Fruit fly (Drosophila melanogaster): ENCODE measurements around the gene Ms.

Gene Ms

dm6 chr3R:24319083-24319381, 22.3 kb upstream of the Ms start:
- TF ChIP-seq CG6854 (GFP tag; optimal IDR thresholded peaks at IDR 0.05) (no peak), Hr4 (GFP tag; optimal IDR thresholded peaks at IDR 0.05) (no peak), CG6163 (GFP tag; IDR thresholded peaks at IDR 0.05) (no peak), CG6808 (GFP tag; optimal IDR thresholded peaks at IDR 0.05) (no peak), svp (GFP tag) (no peak), cyc (GFP tag; optimal IDR thresholded peaks at IDR 0.05) (no peak), Sox14 (GFP tag; optimal IDR thresholded peaks at IDR 0.05) (no peak), CG15336 (GFP tag; IDR thresholded peaks at IDR 0.05) (no peak), lz (GFP tag; optimal IDR thresholded peaks at IDR 0.05) (no peak), fd85E (GFP tag; optimal IDR thresholded peaks at IDR 0.05) (no peak), CG8632 (GFP tag; optimal IDR thresholded peaks at IDR 0.05) (no peak), spab (GFP tag; optimal IDR thresholded peaks at IDR 0.05) (no peak), CG11762 (GFP tag; optimal IDR thresholded peaks at IDR 0.05; ENCODE audit: insufficient read depth) (no peak), acj6 (GFP tag; optimal IDR thresholded peaks at IDR 0.05) (no peak), CG31627 (GFP tag; optimal IDR thresholded peaks at IDR 0.05) (no peak), CG11294 (GFP tag; IDR thresholded peaks at IDR 0.05) (no peak), Met (GFP tag; optimal IDR thresholded peaks at IDR 0.05) (no peak), achi (GFP tag; optimal IDR thresholded peaks at IDR 0.05) (no peak), CG34406 (GFP tag; optimal IDR thresholded peaks at IDR 0.05) (no peak)

dm6 chr3R:24319632-24320341, 21.6 kb upstream of the Ms start:
- TF ChIP-seq CG6163 (GFP tag; IDR thresholded peaks at IDR 0.05) (peak; percentile 31; the same call in 1 of the 3 replicates), cyc (GFP tag; optimal IDR thresholded peaks at IDR 0.05) (no peak), CG10631 (GFP tag; optimal IDR thresholded peaks at IDR 0.05) (no peak), CG6854 (GFP tag; optimal IDR thresholded peaks at IDR 0.05) (peak; percentile 7), CG34406 (GFP tag; optimal IDR thresholded peaks at IDR 0.05) (no peak), fd85E (GFP tag; optimal IDR thresholded peaks at IDR 0.05) (no peak), Met (GFP tag; optimal IDR thresholded peaks at IDR 0.05) (no peak), CG11762 (GFP tag; optimal IDR thresholded peaks at IDR 0.05; ENCODE audit: insufficient read depth) (no peak), Sox15 (GFP tag; optimal IDR thresholded peaks at IDR 0.05) (no peak), ss (GFP tag; optimal IDR thresholded peaks at IDR 0.05) (no peak), eg (GFP tag; IDR thresholded peaks at IDR 0.05) (0 out of 3 replicates have a peak, but pooled peaks have one; percentile 34), svp (GFP tag) (no peak), Hr4 (GFP tag; optimal IDR thresholded peaks at IDR 0.05) (no peak), Lpt (GFP tag; optimal IDR thresholded peaks at IDR 0.05) (no peak), vri (GFP tag; optimal IDR thresholded peaks at IDR 0.05) (peak; percentile 87), Eip78C (GFP tag) (no peak), CG4318 (GFP tag; optimal IDR thresholded peaks at IDR 0.05) (no peak), Eip75B (GFP tag; optimal IDR thresholded peaks at IDR 0.05) (no peak), spab (GFP tag; optimal IDR thresholded peaks at IDR 0.05) (no peak), dac (GFP tag; optimal IDR thresholded peaks at IDR 0.05) (no peak)

- 0 out of 2 replicates have a peak, but pooled peaks have one; percentile 30 for TF ChIP-seq CG15336 (GFP tag; IDR thresholded peaks at IDR 0.05)
- no peak for TF ChIP-seq CG31627 (GFP tag; optimal IDR thresholded peaks at IDR 0.05)
- TF ChIP-seq Blimp-1 (GFP tag; optimal IDR thresholded peaks at IDR 0.05), result no peak
- TF ChIP-seq Hr4 (GFP tag; optimal IDR thresholded peaks at IDR 0.05), result no peak
- TF ChIP-seq CG6163 (GFP tag; IDR thresholded peaks at IDR 0.05), result 0 out of 3 replicates have a peak, but pooled peaks have one; percentile 17
Measured at dm6 chr3R:24320342-24320711, 21.0 kb upstream of the Ms start.

- TF ChIP-seq Sox14 (GFP tag; optimal IDR thresholded peaks at IDR 0.05) (no peak), Sox15 (GFP tag; optimal IDR thresholded peaks at IDR 0.05) (no peak), eg (GFP tag; IDR thresholded peaks at IDR 0.05) (0 out of 3 replicates have a peak, but pooled peaks have one; percentile 12), CG1621 (tag; optimal IDR thresholded peaks at IDR 0.05) (peak; percentile 93)
Measured at dm6 chr3R:24333182-24333808, 8.1 kb upstream of the Ms start, which contains the start of the genes Rrp5 and Dis3. Gene Rrp5, minus strand, starts transcription at chr3R:24333316. Gene Dis3, plus strand, starts transcription at chr3R:24333433.

dm6 chr3R:24336622-24337021, 4.7 kb upstream of the Ms start, which contains the start of gene CG6432:
Gene CG6432, plus strand, starts transcription at chr3R:24336922.
- TF ChIP-seq CG8632 (GFP tag; optimal IDR thresholded peaks at IDR 0.05), result no peak
- TF ChIP-seq CG1621 (tag; optimal IDR thresholded peaks at IDR 0.05), result no peak
- TF ChIP-seq CG11294 (GFP tag; IDR thresholded peaks at IDR 0.05), result no peak
- TF ChIP-seq Hr4 (GFP tag; optimal IDR thresholded peaks at IDR 0.05), result no peak
- TF ChIP-seq CG31627 (GFP tag; optimal IDR thresholded peaks at IDR 0.05), result no peak
- no peak for TF ChIP-seq CG8319 (GFP tag; optimal IDR thresholded peaks at IDR 0.05)
- no peak for TF ChIP-seq achi (GFP tag; optimal IDR thresholded peaks at IDR 0.05)
- TF ChIP-seq Hr38 (GFP tag; optimal IDR thresholded peaks at IDR 0.05), result no peak
- TF ChIP-seq Blimp-1 (GFP tag; optimal IDR thresholded peaks at IDR 0.05), result no peak

Data from whole organism, prepupa.